Worm (Caenorhabditis elegans): Measurements from ENCODE around the gene ZC373.3.
A peak's percentile ranks its signal among the peaks of the same experiment; 100 is the strongest.

The ZC373.3 gene

DNA sequence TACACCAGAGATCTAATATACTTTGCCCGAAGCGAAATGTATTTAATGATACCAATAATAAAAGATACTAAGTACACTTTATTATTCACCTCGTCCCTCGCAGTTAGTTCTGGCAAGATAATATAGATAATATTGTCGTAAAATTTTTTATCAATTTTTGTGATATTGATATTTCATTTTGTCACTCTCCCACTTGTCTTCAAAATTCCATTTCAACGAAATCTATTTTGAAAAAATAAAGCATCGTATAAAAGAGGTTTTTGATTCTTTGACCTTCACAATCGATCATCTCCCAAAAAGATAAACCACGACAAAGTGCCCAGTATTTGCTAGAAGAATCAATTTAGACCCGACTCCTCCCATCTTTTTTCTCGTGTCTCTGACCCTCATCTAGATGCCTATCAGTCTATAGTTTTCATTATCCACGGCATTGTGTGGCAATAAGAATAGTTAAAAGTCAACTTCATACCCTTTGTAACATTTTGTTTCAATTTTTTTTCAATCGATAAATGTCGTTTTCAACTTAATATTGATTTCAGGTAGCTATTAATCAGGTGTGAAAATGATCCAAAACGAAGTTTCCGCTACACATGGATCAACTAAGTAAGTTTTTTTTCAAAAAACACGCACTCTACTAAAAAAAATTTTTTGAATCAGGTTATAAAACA lies 6.4 kb upstream of the ZC373.3 start, which contains the start of gene cbs-1:
Gene cbs-1, plus strand, starts transcription at position 534 of the 668 bp plus-strand sequence.
- TF ChIP-seq blmp-1 (tag; optimal IDR thresholded peaks at IDR 0.05; ENCODE audit: insufficient read depth) (no peak), nhr-25 (tag; optimal IDR thresholded peaks at IDR 0.05) (peak; percentile 54), fos-1 (tag; optimal IDR thresholded peaks at IDR 0.05) (peak; percentile 65), ceh-82 (tag; optimal IDR thresholded peaks at IDR 0.05) (no peak), ztf-1 (GFP tag; conservative IDR thresholded peaks at IDR 0.05) (no peak), elt-3 (tag; optimal IDR thresholded peaks at IDR 0.05) (no peak), ZK546.5 (tag; optimal IDR thresholded peaks at IDR 0.05) (no peak), gmeb-1 (tag; optimal IDR thresholded peaks at IDR 0.05) (no peak), Y55F3AM.14 (GFP tag; optimal IDR thresholded peaks at IDR 0.05) (no peak), nhr-77 (tag; optimal IDR thresholded peaks at IDR 0.05) (no peak), F13H6.1 (tag; optimal IDR thresholded peaks at IDR 0.05) (no peak), R02D3.7 (tag; optimal IDR thresholded peaks at IDR 0.05) (no peak), alr-1 (tag; optimal IDR thresholded peaks at IDR 0.05) (no peak), zag-1 (tag; optimal IDR thresholded peaks at IDR 0.05) (no peak), ama-1 (optimal IDR thresholded peaks at IDR 0.05) (peak; percentile 18), aly-2 (tag; optimal IDR thresholded peaks at IDR 0.05) (no peak), lin-13 (GFP tag; optimal IDR thresholded peaks at IDR 0.05) (no peak), nhr-129 (tag; optimal IDR thresholded peaks at IDR 0.05) (no peak), sma-9 (GFP tag; optimal IDR thresholded peaks at IDR 0.05) (peak; percentile 17), sma-9 (tag; optimal IDR thresholded peaks at IDR 0.05) (no peak)

- TF ChIP-seq elt-1 (tag; optimal IDR thresholded peaks at IDR 0.05): no peak
- peak; percentile 33 for TF ChIP-seq blmp-1 (tag; optimal IDR thresholded peaks at IDR 0.05; ENCODE audit: insufficient read depth)
- peak; percentile 55 for TF ChIP-seq fos-1 (tag; optimal IDR thresholded peaks at IDR 0.05)
Measured at ce11 chrX:10054410-10054800, 5.9 kb upstream of the ZC373.3 start.

ce11 chrX:10058332-10058731 lies 2.0 kb upstream of the ZC373.3 start, which contains the start of gene ZC373.2:
TSS of gene ZC373.2 (minus strand) at chrX:10058432.
- TF ChIP-seq nhr-23 (tag; optimal IDR thresholded peaks at IDR 0.05) (no peak), sma-3 (GFP tag; optimal IDR thresholded peaks at IDR 0.05) (no peak), ztf-1 (GFP tag; conservative IDR thresholded peaks at IDR 0.05) (no peak), zag-1 (tag; optimal IDR thresholded peaks at IDR 0.05) (no peak), mab-5 (tag; optimal IDR thresholded peaks at IDR 0.05) (no peak), elt-1 (tag; optimal IDR thresholded peaks at IDR 0.05) (no peak), ztf-11 (tag; optimal IDR thresholded peaks at IDR 0.05) (no peak), mbf-1 (tag; optimal IDR thresholded peaks at IDR 0.05) (no peak), nhr-25 (tag; optimal IDR thresholded peaks at IDR 0.05) (no peak), peb-1 (tag; optimal IDR thresholded peaks at IDR 0.05) (no peak), R02D3.7 (tag; optimal IDR thresholded peaks at IDR 0.05) (no peak), nhr-77 (tag; optimal IDR thresholded peaks at IDR 0.05) (no peak), ceh-82 (tag; optimal IDR thresholded peaks at IDR 0.05) (no peak), dmd-4 (tag; optimal IDR thresholded peaks at IDR 0.05) (no peak)

DNA sequence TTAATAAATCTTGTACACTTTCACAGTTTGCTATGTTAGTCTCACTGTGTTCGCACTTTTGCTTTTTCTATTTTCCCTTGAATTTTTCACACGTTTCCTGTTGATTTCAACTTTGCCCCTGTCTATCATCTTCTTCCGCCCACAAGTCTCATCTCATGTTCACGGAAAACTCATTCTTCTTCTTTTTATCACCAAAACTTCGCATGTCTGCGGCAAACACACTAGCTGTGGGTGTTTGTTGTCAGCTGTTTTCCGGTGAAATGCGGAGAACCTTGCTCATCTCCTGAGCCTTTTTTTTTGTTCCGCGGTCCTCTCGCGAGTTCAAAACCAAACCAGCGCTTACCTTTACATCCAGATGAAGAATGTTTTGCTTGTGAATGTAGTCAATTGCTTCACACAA lies 8.1 kb downstream of the ZC373.3 start:
- no peak for TF ChIP-seq nhr-23 (tag; optimal IDR thresholded peaks at IDR 0.05)
- peak; percentile 28 for TF ChIP-seq sma-9 (GFP tag; optimal IDR thresholded peaks at IDR 0.05)
- TF ChIP-seq sma-9 (tag; optimal IDR thresholded peaks at IDR 0.05): no peak
- peak; percentile 45 for TF ChIP-seq F13H6.1 (tag; optimal IDR thresholded peaks at IDR 0.05)
- peak; percentile 37 for TF ChIP-seq nhr-129 (tag; optimal IDR thresholded peaks at IDR 0.05)

ce11 chrX:10069692-10070091 lies 9.4 kb downstream of the ZC373.3 start, which contains the start of gene mlck-1:
TSS of gene mlck-1 (minus strand) at chrX:10069792.
- TF ChIP-seq unc-55 (GFP tag; optimal IDR thresholded peaks at IDR 0.05): no peak
- no peak for TF ChIP-seq C34F6.9 (tag; optimal IDR thresholded peaks at IDR 0.05)
- TF ChIP-seq nhr-6 (tag; optimal IDR thresholded peaks at IDR 0.05): no peak
- no peak for TF ChIP-seq nhr-10 (tag; optimal IDR thresholded peaks at IDR 0.05)
- no peak for TF ChIP-seq lin-39 (tag; optimal IDR thresholded peaks at IDR 0.05)
- TF ChIP-seq aly-2 (tag; optimal IDR thresholded peaks at IDR 0.05): no peak
- TF ChIP-seq nhr-129 (tag; optimal IDR thresholded peaks at IDR 0.05): no peak
- no peak for TF ChIP-seq lsy-2 (tag; optimal IDR thresholded peaks at IDR 0.05)
- TF ChIP-seq gmeb-1 (tag; optimal IDR thresholded peaks at IDR 0.05): no peak
- no peak for TF ChIP-seq nhr-21 (tag; optimal IDR thresholded peaks at IDR 0.05)
- TF ChIP-seq fos-1 (tag; optimal IDR thresholded peaks at IDR 0.05): no peak
- no peak for TF ChIP-seq unc-39 (tag; optimal IDR thresholded peaks at IDR 0.05)
- TF ChIP-seq Y55F3AM.14 (GFP tag; optimal IDR thresholded peaks at IDR 0.05): no peak
- no peak for TF ChIP-seq nhr-12 (tag; optimal IDR thresholded peaks at IDR 0.05)

All from whole organism, L2 larva.